Fruit fly (Drosophila melanogaster) whole organism, embryonic: Measurements from ENCODE around the gene slow.

ENCODE experiments used
- Adf1 ChIP-seq: fragments of 200-800 bp; sonication (Bioruptor generic); IDR thresholded peaks from 2 replicates; pipeline ENCODE4 v1.3.6; 2022; ENCODE audit warnings: missing biosample characterization, missing genetic modification characterization
- CG10959 ChIP-seq: fragments of 200-800 bp; sonication (Bioruptor generic); IDR thresholded peaks from 2 replicates; pipeline ENCODE4 v1.3.6; 2022; ENCODE audit warnings: missing biosample characterization, missing genetic modification characterization
- CG11085 ChIP-seq: fragments of 200-800 bp; sonication (Bioruptor generic); IDR thresholded peaks from 2 replicates; pipeline ENCODE4 v1.3.6; 2022; ENCODE audit warnings: missing biosample characterization, missing genetic modification characterization
- CG12299 ChIP-seq: fragments of 200-800 bp; sonication (Bioruptor generic); optimal IDR thresholded peaks from 2 replicates; lab custom pipeline; 2018; ENCODE audit warnings: missing biosample characterization, mild to moderate bottlenecking, missing genetic modification characterization
- CG1233 ChIP-seq: fragments of 200-800 bp; sonication (Bioruptor generic); optimal IDR thresholded peaks from 4 replicates; lab custom pipeline; 2018; ENCODE audit warnings: missing biosample characterization, mild to moderate bottlenecking, missing genetic modification characterization
- CG13123 ChIP-seq: fragments of 200-800 bp; sonication (Bioruptor generic); optimal IDR thresholded peaks from 2 replicates; lab custom pipeline; 2016; ENCODE audit warnings: missing biosample characterization, missing genetic modification characterization
- CG15514 ChIP-seq: fragments of 200-800 bp; sonication (Bioruptor generic); optimal IDR thresholded peaks from 3 replicates; lab custom pipeline; 2017; ENCODE audit warnings: missing biosample characterization, missing genetic modification characterization, mild to moderate bottlenecking, moderate library complexity, missing genetic modification reagents
- CG16815 ChIP-seq: fragments of 200-800 bp; sonication (Bioruptor generic); optimal IDR thresholded peaks from 3 replicates; lab custom pipeline; 2017; ENCODE audit warnings: missing biosample characterization, mild to moderate bottlenecking, missing genetic modification characterization
- CG17385 ChIP-seq: fragments of 200-800 bp; sonication (Bioruptor generic); optimal IDR thresholded peaks from 3 replicates; lab custom pipeline; 2018; ENCODE audit warnings: missing biosample characterization, mild to moderate bottlenecking, missing genetic modification characterization
- CG2199 ChIP-seq: fragments of 200-800 bp; sonication (Bioruptor generic); IDR thresholded peaks from 3 replicates; pipeline ENCODE4 v1.3.6; 2022; ENCODE audit warnings: missing biosample characterization, missing genetic modification characterization
- CG3065 ChIP-seq: fragments of 200-800 bp; sonication (Bioruptor generic); optimal IDR thresholded peaks from 2 replicates; lab custom pipeline; 2016; ENCODE audit warnings: missing biosample characterization, missing genetic modification characterization
- CG31224 ChIP-seq: fragments of 200-800 bp; sonication (Bioruptor generic); IDR thresholded peaks from 2 replicates; pipeline ENCODE4 v1.3.6; 2022; ENCODE audit warnings: missing biosample characterization, missing genetic modification characterization
- CG32772 ChIP-seq: fragments of 200-800 bp; sonication (Bioruptor generic); IDR thresholded peaks from 2 replicates; pipeline ENCODE4 v1.3.6; 2022; ENCODE audit warnings: missing biosample characterization, missing genetic modification characterization
- CG3847 ChIP-seq: fragments of 200-800 bp; sonication (Bioruptor generic); IDR thresholded peaks from 2 replicates; pipeline ENCODE4 v1.3.6; 2022; ENCODE audit warnings: missing biosample characterization, missing genetic modification characterization
- CG5953 ChIP-seq: fragments of 200-800 bp; sonication (Bioruptor generic); IDR thresholded peaks from 2 replicates; pipeline ENCODE4 v1.3.6; 2022; ENCODE audit warnings: missing biosample characterization, missing genetic modification characterization
- CG7372 ChIP-seq: fragments of 200-800 bp; sonication (Bioruptor generic); IDR thresholded peaks from 2 replicates; pipeline ENCODE4 v1.3.6; 2022; ENCODE audit warnings: missing biosample characterization, missing genetic modification characterization
- CG8765 ChIP-seq: fragments of 200-800 bp; sonication (Bioruptor generic); IDR thresholded peaks from 2 replicates; pipeline ENCODE4 v1.3.6; 2022; ENCODE audit warnings: missing biosample characterization, missing genetic modification characterization
- CG9817 ChIP-seq: fragments of 200-800 bp; sonication (Bioruptor generic); optimal IDR thresholded peaks from 2 replicates; lab custom pipeline; 2018; ENCODE audit warnings: missing biosample characterization, mild to moderate bottlenecking, missing genetic modification characterization, moderate library complexity
- Dip3 ChIP-seq: fragments of 200-800 bp; sonication (Bioruptor generic); optimal IDR thresholded peaks from 3 replicates; lab custom pipeline; 2016; ENCODE audit warnings: missing biosample characterization, missing genetic modification characterization
- Fer2 ChIP-seq: fragments of 200-800 bp; sonication (Bioruptor generic); optimal IDR thresholded peaks from 2 replicates; lab custom pipeline; 2018; ENCODE audit warnings: missing biosample characterization, mild to moderate bottlenecking, missing genetic modification characterization, moderate library complexity
- HLH3B ChIP-seq: fragments of 200-800 bp; sonication (Bioruptor generic); IDR thresholded peaks from 2 replicates; pipeline ENCODE4 v1.3.6; 2022; ENCODE audit warnings: missing biosample characterization, missing genetic modification characterization
- HLH4C ChIP-seq: fragments of 200-800 bp; sonication (Bioruptor generic); IDR thresholded peaks from 3 replicates; pipeline ENCODE4 v1.3.6; 2022; ENCODE audit warnings: missing biosample characterization, missing genetic modification characterization; ENCODE audit not compliant: partially characterized antibody
- HLHmδ ChIP-seq: fragments of 200-800 bp; sonication (Bioruptor generic); optimal IDR thresholded peaks from 2 replicates; lab custom pipeline; 2018; ENCODE audit warnings: missing biosample characterization, mild to moderate bottlenecking, missing genetic modification characterization, moderate library complexity
- Hr39 ChIP-seq: fragments of >200 bp; optimal IDR thresholded peaks from 2 replicates; lab custom pipeline; 2017
- MESR4 ChIP-seq: fragments of 200-800 bp; sonication (Bioruptor generic); optimal IDR thresholded peaks from 2 replicates; lab custom pipeline; 2018; ENCODE audit warnings: missing biosample characterization, mild to moderate bottlenecking, missing genetic modification characterization, moderate library complexity
- Oli ChIP-seq: fragments of 200-800 bp; sonication (Bioruptor generic); optimal IDR thresholded peaks from 2 replicates; lab custom pipeline; 2018; ENCODE audit warnings: missing biosample characterization, mild to moderate bottlenecking, missing genetic modification characterization, moderate library complexity
- Sry-β ChIP-seq: fragments of 200-800 bp; sonication (Bioruptor generic); optimal IDR thresholded peaks from 2 replicates; lab custom pipeline; 2018; ENCODE audit warnings: missing biosample characterization, mild to moderate bottlenecking, missing genetic modification characterization, moderate library complexity
- ap ChIP-seq: fragments of 200-800 bp; sonication (Bioruptor generic); IDR thresholded peaks from 2 replicates; pipeline ENCODE4 v1.3.6; 2022; ENCODE audit warnings: missing biosample characterization, missing genetic modification characterization
- ase ChIP-seq: fragments of 200-800 bp; sonication (Bioruptor generic); IDR thresholded peaks from 3 replicates; pipeline ENCODE4 v1.3.6; 2022; ENCODE audit warnings: missing biosample characterization, missing genetic modification characterization
- cato ChIP-seq: fragments of 200-800 bp; sonication (Bioruptor generic); optimal IDR thresholded peaks from 2 replicates; lab custom pipeline; 2016; ENCODE audit warnings: missing biosample characterization, missing genetic modification characterization, borderline replicate concordance
- cg ChIP-seq: fragments of 200-800 bp; sonication (Bioruptor generic); optimal IDR thresholded peaks from 3 replicates; lab custom pipeline; 2019; ENCODE audit warnings: missing biosample characterization, mild to moderate bottlenecking, missing genetic modification characterization, moderate library complexity
- crp ChIP-seq, 2 experiments: fragments of 200-800 bp; sonication (Bioruptor generic); optimal IDR thresholded peaks; 2 replicates in 1 of 2; 3 replicates in 1 of 2; lab custom pipeline; 2017; ENCODE audit warnings: missing biosample characterization in 2 of 2, missing genetic modification characterization in 2 of 2, mild to moderate bottlenecking in 1 of 2, moderate library complexity in 1 of 2
- dati ChIP-seq: fragments of 200-800 bp; sonication (Bioruptor generic); IDR thresholded peaks from 2 replicates; pipeline ENCODE4 v1.3.6; 2022; ENCODE audit warnings: missing biosample characterization, missing genetic modification characterization
- dmrt99B ChIP-seq: fragments of 200-800 bp; sonication (Bioruptor generic); optimal IDR thresholded peaks from 2 replicates; lab custom pipeline; 2018; ENCODE audit warnings: missing biosample characterization, mild to moderate bottlenecking, missing genetic modification characterization, moderate library complexity
- dpn ChIP-seq, 2 experiments: fragments of 200-800 bp; sonication (Bioruptor generic); optimal IDR thresholded peaks; 3 replicates each; lab custom pipeline; 2016; ENCODE audit warnings: missing biosample characterization in 2 of 2, missing genetic modification characterization in 2 of 2
- fu2 ChIP-seq: fragments of 200-800 bp; sonication (Bioruptor generic); optimal IDR thresholded peaks from 2 replicates; lab custom pipeline; 2016; ENCODE audit warnings: missing biosample characterization, missing genetic modification characterization
- gro ChIP-seq: fragments of 200-800 bp; sonication (Bioruptor generic); optimal IDR thresholded peaks from 2 replicates; lab custom pipeline; 2016; ENCODE audit warnings: missing biosample characterization, missing genetic modification characterization
- kni ChIP-seq: fragments of 200-800 bp; sonication (Bioruptor generic); optimal IDR thresholded peaks from 3 replicates; lab custom pipeline; 2017; ENCODE audit warnings: mild to moderate bottlenecking, missing biosample characterization, missing genetic modification reagents, missing genetic modification characterization
- lola ChIP-seq, 3 experiments: fragments of >200 bp in 2 of 3; fragments of 200-800 bp in 1 of 3; sonication (Bioruptor generic) in 1 of 3; optimal IDR thresholded peaks; 2 replicates each; lab custom pipeline; 2017 to 2019; ENCODE audit warnings: missing biosample characterization in 3 of 3, missing genetic modification characterization in 3 of 3, mild to moderate bottlenecking in 1 of 3, moderate library complexity in 1 of 3
- odd ChIP-seq: fragments of 200-800 bp; sonication (Bioruptor generic); optimal IDR thresholded peaks from 2 replicates; lab custom pipeline; 2017; ENCODE audit warnings: missing biosample characterization, mild to moderate bottlenecking, missing genetic modification characterization
- pita ChIP-seq: fragments of 200-800 bp; sonication (Bioruptor generic); optimal IDR thresholded peaks from 2 replicates; lab custom pipeline; 2017; ENCODE audit warnings: missing biosample characterization, mild to moderate bottlenecking, missing genetic modification characterization
- pzg ChIP-seq: fragments of 200-800 bp; sonication (Bioruptor generic); optimal IDR thresholded peaks from 3 replicates; lab custom pipeline; 2018; ENCODE audit warnings: missing biosample characterization, mild to moderate bottlenecking, missing genetic modification characterization, moderate library complexity
- scrt ChIP-seq: fragments of 200-800 bp; sonication (Bioruptor generic); optimal IDR thresholded peaks from 2 replicates; lab custom pipeline; 2018; ENCODE audit warnings: missing biosample characterization, mild to moderate bottlenecking, missing genetic modification characterization, moderate library complexity
- seq ChIP-seq: fragments of 200-800 bp; sonication (Bioruptor generic); IDR thresholded peaks from 2 replicates; pipeline ENCODE4 v1.3.6; 2022; ENCODE audit warnings: missing biosample characterization, missing genetic modification characterization
- tll ChIP-seq, 2 experiments: fragments of 200-800 bp in 1 of 2; fragments of >200 bp in 1 of 2; sonication (Bioruptor generic) in 1 of 2; optimal IDR thresholded peaks; 2 replicates each; lab custom pipeline; 2017 to 2019; ENCODE audit warnings: missing biosample characterization in 2 of 2, missing genetic modification characterization in 2 of 2, mild to moderate bottlenecking in 1 of 2, moderate library complexity in 1 of 2
- twi ChIP-seq: fragments of 200-800 bp; optimal IDR thresholded peaks from 2 replicates; lab custom pipeline; 2019; ENCODE audit warnings: missing biosample characterization, mild to moderate bottlenecking, missing genetic modification characterization, moderate library complexity
- wdn ChIP-seq: fragments of 200-800 bp; sonication (Bioruptor generic); IDR thresholded peaks from 2 replicates; pipeline ENCODE4 v1.3.6; 2022; ENCODE audit warnings: missing biosample characterization, missing genetic modification characterization
- zf30C ChIP-seq: fragments of 200-800 bp; sonication (Bioruptor generic); optimal IDR thresholded peaks from 3 replicates; lab custom pipeline; 2018; ENCODE audit warnings: missing biosample characterization, mild to moderate bottlenecking, missing genetic modification characterization

The slow gene

DNA sequence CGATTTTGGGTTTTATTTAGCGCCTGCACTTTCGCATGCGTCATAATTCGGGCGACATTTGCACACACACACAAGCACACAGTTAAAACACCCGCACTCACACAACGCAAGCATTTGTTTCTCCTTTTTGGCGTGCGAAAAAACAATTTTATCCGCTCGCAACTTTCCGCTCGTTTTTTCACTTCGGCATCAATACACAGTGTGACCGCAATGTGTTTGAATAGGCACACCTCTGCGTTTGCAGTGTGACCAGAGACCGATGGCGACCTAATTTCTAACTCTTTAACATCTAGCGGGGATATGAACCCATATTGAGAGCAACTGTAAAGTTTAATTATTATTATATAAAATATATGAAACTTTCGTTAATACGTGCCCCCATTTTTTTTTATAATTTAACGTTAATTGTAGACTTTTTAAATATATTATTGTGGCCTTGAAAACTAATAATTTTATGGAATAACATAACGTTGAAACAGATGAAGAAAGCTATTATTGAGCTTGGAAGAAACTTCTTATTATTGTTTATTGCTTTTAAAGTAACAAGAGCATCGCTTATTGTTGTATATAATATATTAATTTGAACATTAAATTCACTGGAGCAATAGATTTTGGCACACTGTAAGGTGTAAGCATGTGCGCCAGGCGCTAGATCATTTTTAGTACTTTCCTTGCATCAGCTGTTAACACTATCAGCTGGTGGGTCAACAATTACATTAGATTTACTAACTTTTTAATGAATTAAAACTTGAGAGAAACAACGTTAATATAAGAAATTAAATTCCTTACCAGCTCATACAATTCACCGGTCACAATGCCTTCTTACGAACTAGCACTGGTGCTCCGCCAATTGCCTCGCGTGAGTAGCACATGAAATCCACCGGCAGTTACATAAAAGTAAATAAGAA lies 20.1 kb upstream of the slow start, which contains the start of the genes Cip4 and mRpS6 (continued):
- peak; percentile 83 for TF ChIP-seq seq (GFP tag; lab: Robert Waterston, UW)
- peak; percentile 47 for TF ChIP-seq odd
- no peak for TF ChIP-seq kni (GFP tag; lab: Kevin White, UChicago)
- TF ChIP-seq CG12299 (tag; lab: Kevin White, UChicago) = peak; percentile 84
- peak; percentile 64 for TF ChIP-seq CG32772 (GFP tag; lab: Robert Waterston, UW)
- TF ChIP-seq CG10959 (GFP tag; lab: Robert Waterston, UW) = no peak
- TF ChIP-seq Dip3 (GFP tag; lab: Kevin White, UChicago) = peak; percentile 62
- TF ChIP-seq HLH4C (GFP tag; lab: Robert Waterston, UW) = peak; percentile 39; the same call in 1 of the 3 replicates
- TF ChIP-seq pzg (GFP tag; lab: Kevin White, UChicago) = peak; percentile 75
- peak; percentile 70 for TF ChIP-seq dmrt99B (tag; lab: Kevin White, UChicago)
- TF ChIP-seq CG17385 (GFP tag; lab: Kevin White, UChicago) = peak; percentile 82
- TF ChIP-seq CG5953 (GFP tag; lab: Robert Waterston, UW) = peak; percentile 87
- TF ChIP-seq cg (GFP tag; lab: Kevin White, UChicago) = peak; percentile 69
- TF ChIP-seq HLH3B (GFP tag; lab: Robert Waterston, UW) = peak; percentile 70; the same call in 1 of the 2 replicates
- TF ChIP-seq Hr39 (lab: Kevin White, UChicago) = no peak
- peak; percentile 57 for TF ChIP-seq dati (GFP tag; lab: Robert Waterston, UW)
- TF ChIP-seq lola (GFP tag; optimal IDR thresholded peaks at IDR 0.05; lab: Kevin White, UChicago) = peak in 1 of 3 experiments; percentile 80
- TF ChIP-seq ase = peak; percentile 61; the same call in 2 of the 3 replicates
- no peak for TF ChIP-seq tll (GFP tag; optimal IDR thresholded peaks at IDR 0.05; lab: Kevin White, UChicago)
- peak in 1 of 2 experiments; percentile 87 for TF ChIP-seq crp (GFP tag; optimal IDR thresholded peaks at IDR 0.05; lab: Kevin White, UChicago)
- peak; percentile 66 for TF ChIP-seq CG11085 (GFP tag; lab: Robert Waterston, UW)
- no peak for TF ChIP-seq Sry-β (GFP tag; lab: Kevin White, UChicago)
- peak; percentile 77 for TF ChIP-seq Oli (tag; lab: Kevin White, UChicago)
- no peak for TF ChIP-seq zf30C
- peak; percentile 57 for TF ChIP-seq MESR4
- TF ChIP-seq CG15514 (GFP tag; lab: Kevin White, UChicago) = peak; percentile 39
- peak; percentile 59 for TF ChIP-seq gro
- TF ChIP-seq fu2 (GFP tag; lab: Kevin White, UChicago) = peak; percentile 10
- peak; percentile 73 for TF ChIP-seq twi (tag; lab: Kevin White, UChicago)
- TF ChIP-seq scrt = no peak
- TF ChIP-seq CG13123 (GFP tag; lab: Kevin White, UChicago) = peak; percentile 45
- peak; percentile 86 for TF ChIP-seq CG9817 (tag; lab: Kevin White, UChicago)
- peak; percentile 84 for TF ChIP-seq CG1233 (GFP tag; lab: Kevin White, UChicago)
- peak; percentile 46 for TF ChIP-seq Adf1 (GFP tag; lab: Robert Waterston, UW)
- TF ChIP-seq cato (GFP tag; lab: Kevin White, UChicago) = peak; percentile 35
- TF ChIP-seq CG16815 (GFP tag; lab: Kevin White, UChicago) = peak; percentile 75
- peak; percentile 83 for TF ChIP-seq ap
- TF ChIP-seq CG3065 (GFP tag; lab: Kevin White, UChicago) = peak; percentile 47
- peak; percentile 74 for TF ChIP-seq wdn (GFP tag; lab: Robert Waterston, UW)
- peak; percentile 51; the same call in 1 of the 2 replicates for TF ChIP-seq CG31224 (GFP tag; lab: Robert Waterston, UW)
- peak; percentile 58 for TF ChIP-seq HLHmδ (GFP tag; lab: Kevin White, UChicago)
- 0 out of 3 replicates have a peak, but pooled peaks have one; percentile 31 for TF ChIP-seq CG2199
- TF ChIP-seq pita = peak; percentile 54
- peak; percentile 82 for TF ChIP-seq CG3847 (GFP tag; lab: Robert Waterston, UW)
- TF ChIP-seq Fer2 (tag; lab: Kevin White, UChicago) = no peak
- peak; percentile 67 for TF ChIP-seq CG7372 (GFP tag; lab: Robert Waterston, UW)
- TF ChIP-seq dpn (GFP tag; optimal IDR thresholded peaks at IDR 0.05; lab: Kevin White, UChicago) = peak in 1 of 2 experiments; percentile 87
- TF ChIP-seq CG8765 = peak; percentile 66
